Fruit fly (Drosophila melanogaster): ENCODE data around the gene CG5746.

CG5746 gene

DNA sequence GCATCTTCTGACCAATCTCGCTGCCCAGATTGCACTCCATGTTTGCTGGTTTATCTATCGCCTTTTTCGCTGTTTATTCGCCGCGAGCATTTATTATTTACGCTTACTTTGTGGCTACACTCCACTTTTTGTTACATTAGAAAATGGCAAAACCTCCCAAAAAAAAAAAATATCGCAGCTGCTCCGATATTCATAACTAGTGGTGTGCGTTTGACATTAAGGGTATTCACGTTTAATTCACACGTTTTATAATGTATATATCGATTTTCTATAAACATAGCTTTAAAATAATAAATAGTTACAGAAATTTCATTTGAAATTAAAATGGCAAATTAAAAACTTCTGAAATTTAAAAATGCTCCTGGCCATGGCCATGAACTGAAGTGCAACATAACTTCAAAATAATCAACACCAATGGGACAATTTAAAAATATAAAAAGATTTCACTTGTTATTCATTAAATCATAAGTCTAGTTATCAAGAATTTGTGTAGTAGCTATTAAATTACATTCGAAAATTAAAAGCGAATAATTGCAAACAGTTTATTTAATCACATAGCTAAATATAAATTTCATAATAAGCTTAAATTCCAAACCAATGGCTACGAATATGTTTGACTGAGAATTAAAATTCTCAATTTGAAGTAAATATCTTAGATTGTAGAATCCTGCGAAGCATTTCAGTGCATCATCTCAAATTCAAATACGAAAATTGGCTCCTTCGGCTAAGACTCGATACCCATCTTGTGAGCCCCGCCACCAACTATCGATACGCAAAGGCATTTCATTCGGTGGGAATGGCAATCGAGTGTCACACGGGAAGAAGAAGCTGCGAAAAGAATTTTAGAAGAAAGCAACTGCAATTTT, 30.1 kb downstream of the CG5746 start, which contains the start of the genes Nab2 and BRWD3 (continued):
- TF ChIP-seq twi (tag; optimal IDR thresholded peaks at IDR 0.05), result no peak
- peak; percentile 38 for TF ChIP-seq dmrt11E (tag; optimal IDR thresholded peaks at IDR 0.05)
- no peak for TF ChIP-seq CG33557 (GFP tag; optimal IDR thresholded peaks at IDR 0.05)
- peak; percentile 14; the same call in 1 of the 2 replicates for TF ChIP-seq sob (GFP tag; IDR thresholded peaks at IDR 0.05)
- TF ChIP-seq MBD-R2 (GFP tag; IDR thresholded peaks at IDR 0.05), result peak; percentile 67
- TF ChIP-seq CTCF (GFP tag; optimal IDR thresholded peaks at IDR 0.05), result no peak
- TF ChIP-seq CG16863 (GFP tag; optimal IDR thresholded peaks at IDR 0.05), result no peak
- TF ChIP-seq CG30403 (GFP tag; optimal IDR thresholded peaks at IDR 0.05), result peak; percentile 73
- TF ChIP-seq CG2116 (GFP tag; optimal IDR thresholded peaks at IDR 0.05), result peak; percentile 53
- TF ChIP-seq Dref (GFP tag; IDR thresholded peaks at IDR 0.05), result peak; percentile 82
- no peak for TF ChIP-seq scrt (GFP tag; optimal IDR thresholded peaks at IDR 0.05)
- TF ChIP-seq Dad (GFP tag; optimal IDR thresholded peaks at IDR 0.05), result no peak
- TF ChIP-seq mam (GFP tag; optimal IDR thresholded peaks at IDR 0.05), result peak; percentile 17
- no peak for TF ChIP-seq Gsc (GFP tag; IDR thresholded peaks at IDR 0.05)
- TF ChIP-seq disco-r (GFP tag; optimal IDR thresholded peaks at IDR 0.05), result no peak
- TF ChIP-seq Sox100B (GFP tag; optimal IDR thresholded peaks at IDR 0.05), result no peak
- no peak for TF ChIP-seq Stat92E (GFP tag; optimal IDR thresholded peaks at IDR 0.05)
- no peak for TF ChIP-seq CG13123 (GFP tag; optimal IDR thresholded peaks at IDR 0.05)
- peak; percentile 3 for TF ChIP-seq Abd-B (GFP tag; optimal IDR thresholded peaks at IDR 0.05)
- TF ChIP-seq ranshi (GFP tag; IDR thresholded peaks at IDR 0.05), result peak; percentile 37; the same call in 1 of the 2 replicates
- no peak for TF ChIP-seq ap (GFP tag; IDR thresholded peaks at IDR 0.05)
- 0 out of 2 replicates have a peak, but pooled peaks have one; percentile 17 for TF ChIP-seq ssp (GFP tag; IDR thresholded peaks at IDR 0.05)
- no peak for TF ChIP-seq CG31441 (GFP tag; IDR thresholded peaks at IDR 0.05)
- TF ChIP-seq Jarid2 (GFP tag; optimal IDR thresholded peaks at IDR 0.05), result no peak
- TF ChIP-seq CG5245 (GFP tag; optimal IDR thresholded peaks at IDR 0.05), result no peak
- TF ChIP-seq CG3847 (GFP tag; IDR thresholded peaks at IDR 0.05), result peak; percentile 52; the same call in 1 of the 2 replicates
- peak; percentile 78 for TF ChIP-seq Sry-δ (GFP tag; optimal IDR thresholded peaks at IDR 0.05)
- TF ChIP-seq PHDP (tag; optimal IDR thresholded peaks at IDR 0.05), result no peak
- no peak for TF ChIP-seq Blimp-1 (GFP tag; optimal IDR thresholded peaks at IDR 0.05)
- TF ChIP-seq Doc2 (GFP tag; IDR thresholded peaks at IDR 0.05), result no peak
- TF ChIP-seq klu (GFP tag; IDR thresholded peaks at IDR 0.05), result no peak
- no peak for TF ChIP-seq rib (GFP tag; IDR thresholded peaks at IDR 0.05)
- no peak for TF ChIP-seq CG1647 (GFP tag; optimal IDR thresholded peaks at IDR 0.05)
- TF ChIP-seq CG32772 (GFP tag; IDR thresholded peaks at IDR 0.05), result peak; percentile 60
- no peak for TF ChIP-seq CG17802 (tag; optimal IDR thresholded peaks at IDR 0.05)
- no peak for TF ChIP-seq Hey (tag; optimal IDR thresholded peaks at IDR 0.05)
- peak; percentile 33 for TF ChIP-seq CG9437 (GFP tag; optimal IDR thresholded peaks at IDR 0.05)
- no peak for TF ChIP-seq lov (optimal IDR thresholded peaks at IDR 0.05)
- 0 out of 3 replicates have a peak, but pooled peaks have one; percentile 17 for TF ChIP-seq lov (GFP tag; IDR thresholded peaks at IDR 0.05)
- peak; percentile 69; the same call in 2 of the 3 replicates for TF ChIP-seq CG7963 (GFP tag; IDR thresholded peaks at IDR 0.05; ENCODE audit: partially characterized antibody)
- peak; percentile 26; the same call in 2 of the 3 replicates for TF ChIP-seq CG34224 (GFP tag; IDR thresholded peaks at IDR 0.05; ENCODE audit: partially characterized antibody)
- no peak for TF ChIP-seq sug (tag; optimal IDR thresholded peaks at IDR 0.05)
- no peak for TF ChIP-seq jing (GFP tag; optimal IDR thresholded peaks at IDR 0.05)
- TF ChIP-seq inv (GFP tag; IDR thresholded peaks at IDR 0.05; ENCODE audit: partially characterized antibody), result peak; percentile 56
- no peak for TF ChIP-seq CG8359 (GFP tag; optimal IDR thresholded peaks at IDR 0.05; ENCODE audit: borderline replicate concordance)
- no peak for TF ChIP-seq gcm (GFP tag; optimal IDR thresholded peaks at IDR 0.05)
- no peak for TF ChIP-seq CG6254 (GFP tag; optimal IDR thresholded peaks at IDR 0.05)
- no peak for TF ChIP-seq CG12236 (GFP tag; optimal IDR thresholded peaks at IDR 0.05)
- TF ChIP-seq CG4424 (GFP tag; optimal IDR thresholded peaks at IDR 0.05), result peak; percentile 52
